Fruit fly (Drosophila melanogaster) whole organism, embryonic: ENCODE results near the gene wds.

ENCODE experiments used
- Atf6 ChIP-seq: fragments of 200-800 bp; sonication (Bioruptor generic); IDR thresholded peaks from 2 replicates; pipeline ENCODE4 v1.3.6; 2022; ENCODE audit warnings: missing biosample characterization, missing genetic modification characterization
- Bgb ChIP-seq: fragments of 200-800 bp; sonication (Bioruptor generic); IDR thresholded peaks from 2 replicates; pipeline ENCODE4 v1.3.6; 2022; ENCODE audit warnings: missing biosample characterization, missing genetic modification characterization; ENCODE audit not compliant: partially characterized antibody
- CG10209 ChIP-seq: fragments of 200-800 bp; sonication (Bioruptor generic); optimal IDR thresholded peaks from 3 replicates; lab custom pipeline; 2017; ENCODE audit warnings: missing biosample characterization, mild to moderate bottlenecking, missing genetic modification characterization, missing genetic modification reagents
- CG1024 ChIP-seq: fragments of 200-800 bp; sonication (Bioruptor generic); IDR thresholded peaks from 2 replicates; pipeline ENCODE4 v1.3.6; 2022; ENCODE audit warnings: missing biosample characterization, missing genetic modification characterization
- CG11695 ChIP-seq: fragments of 200-800 bp; sonication (Bioruptor generic); IDR thresholded peaks from 3 replicates; pipeline ENCODE4 v1.3.6; 2022; ENCODE audit warnings: missing biosample characterization, missing genetic modification characterization
- CG12104 ChIP-seq: fragments of 200-800 bp; sonication (Bioruptor generic); optimal IDR thresholded peaks from 3 replicates; lab custom pipeline; 2016; ENCODE audit warnings: missing biosample characterization, missing genetic modification characterization
- CG1233 ChIP-seq: fragments of 200-800 bp; sonication (Bioruptor generic); optimal IDR thresholded peaks from 4 replicates; lab custom pipeline; 2018; ENCODE audit warnings: missing biosample characterization, mild to moderate bottlenecking, missing genetic modification characterization
- CG14667 ChIP-seq: fragments of 200-800 bp; sonication (Bioruptor generic); IDR thresholded peaks from 2 replicates; pipeline ENCODE4 v1.3.6; 2022; ENCODE audit warnings: missing biosample characterization, missing genetic modification characterization
- CG16779 ChIP-seq: fragments of 200-800 bp; sonication (Bioruptor generic); IDR thresholded peaks from 2 replicates; pipeline ENCODE4 v1.3.6; 2022; ENCODE audit warnings: missing biosample characterization, missing genetic modification characterization
- CG17912 ChIP-seq: fragments of 200-800 bp; sonication (Bioruptor generic); optimal IDR thresholded peaks from 2 replicates; lab custom pipeline; 2018; ENCODE audit warnings: missing biosample characterization, mild to moderate bottlenecking, missing genetic modification characterization
- CG18011 ChIP-seq: fragments of 200-800 bp; sonication (Bioruptor generic); optimal IDR thresholded peaks from 2 replicates; lab custom pipeline; 2017; ENCODE audit warnings: missing biosample characterization, missing genetic modification characterization, mild to moderate bottlenecking, moderate library complexity, missing genotype
- CG2120 ChIP-seq: fragments of 200-800 bp; sonication (Bioruptor generic); optimal IDR thresholded peaks from 3 replicates; lab custom pipeline; 2016; ENCODE audit warnings: missing biosample characterization, missing genetic modification characterization
- CG2889 ChIP-seq: fragments of 200-800 bp; sonication (Bioruptor generic); IDR thresholded peaks from 3 replicates; pipeline ENCODE4 v1.3.6; 2022; ENCODE audit warnings: missing biosample characterization, missing genetic modification characterization
- CG3281 ChIP-seq: fragments of 200-800 bp; sonication (Bioruptor generic); optimal IDR thresholded peaks from 3 replicates; lab custom pipeline; 2017; ENCODE audit warnings: missing biosample characterization, mild to moderate bottlenecking, missing genetic modification characterization
- CG33213 ChIP-seq: fragments of 200-800 bp; sonication (Bioruptor generic); optimal IDR thresholded peaks from 3 replicates; lab custom pipeline; 2016; ENCODE audit warnings: missing biosample characterization, missing genetic modification characterization
- CG3847 ChIP-seq: fragments of 200-800 bp; sonication (Bioruptor generic); IDR thresholded peaks from 2 replicates; pipeline ENCODE4 v1.3.6; 2022; ENCODE audit warnings: missing biosample characterization, missing genetic modification characterization
- CG6854 ChIP-seq: fragments of 200-800 bp; sonication (Bioruptor generic); optimal IDR thresholded peaks from 3 replicates; lab custom pipeline; 2017; ENCODE audit warnings: missing biosample characterization, mild to moderate bottlenecking, missing genetic modification characterization
- CG8924 ChIP-seq: fragments of 200-800 bp; optimal IDR thresholded peaks from 3 replicates; lab custom pipeline; 2019; ENCODE audit warnings: missing biosample characterization, mild to moderate bottlenecking, missing genetic modification characterization, moderate library complexity
- CoRest ChIP-seq: fragments of 200-800 bp; sonication (Bioruptor generic); optimal IDR thresholded peaks from 3 replicates; lab custom pipeline; 2018; ENCODE audit warnings: missing biosample characterization, mild to moderate bottlenecking, missing genetic modification characterization, moderate library complexity
- Doc2 ChIP-seq: fragments of 200-800 bp; sonication (Bioruptor generic); IDR thresholded peaks from 2 replicates; pipeline ENCODE4 v1.3.6; 2022; ENCODE audit warnings: missing biosample characterization, missing genetic modification characterization
- Fer1 ChIP-seq: fragments of 200-800 bp; sonication (Bioruptor generic); optimal IDR thresholded peaks from 2 replicates; lab custom pipeline; 2017; ENCODE audit warnings: missing biosample characterization, mild to moderate bottlenecking, missing genetic modification characterization
- Myb ChIP-seq: fragments of 200-800 bp; sonication (Bioruptor generic); optimal IDR thresholded peaks from 2 replicates; lab custom pipeline; 2016; ENCODE audit warnings: missing biosample characterization, missing genetic modification characterization
- Neu2 ChIP-seq: fragments of 200-800 bp; sonication (Bioruptor generic); optimal IDR thresholded peaks from 3 replicates; lab custom pipeline; 2016; ENCODE audit warnings: missing biosample characterization, missing genetic modification characterization, borderline replicate concordance
- Scr ChIP-seq: fragments of 200-800 bp; sonication (Bioruptor generic); IDR thresholded peaks from 2 replicates; pipeline ENCODE4 v1.3.6; 2022; ENCODE audit warnings: missing biosample characterization, missing genetic modification characterization; ENCODE audit not compliant: partially characterized antibody
- Side ChIP-seq: fragments of 200-800 bp; sonication (Bioruptor generic); optimal IDR thresholded peaks from 2 replicates; lab custom pipeline; 2016; ENCODE audit warnings: missing biosample characterization, missing genetic modification characterization
- TFAM ChIP-seq: fragments of 200-800 bp; sonication (Bioruptor generic); optimal IDR thresholded peaks from 2 replicates; lab custom pipeline; 2017; ENCODE audit warnings: missing biosample characterization, missing genetic modification characterization, inconsistent platforms
- az2 ChIP-seq: fragments of 200-800 bp; sonication (Bioruptor generic); optimal IDR thresholded peaks from 3 replicates; lab custom pipeline; 2016; ENCODE audit warnings: missing biosample characterization, missing genetic modification characterization
- bab2 ChIP-seq: fragments of 200-800 bp; sonication (Bioruptor generic); optimal IDR thresholded peaks from 2 replicates; lab custom pipeline; 2016; ENCODE audit warnings: missing biosample characterization, missing genetic modification characterization
- br ChIP-seq: fragments of >200 bp; optimal IDR thresholded peaks from 2 replicates; lab custom pipeline; 2017
- crc ChIP-seq: fragments of 200-800 bp; sonication (Bioruptor generic); optimal IDR thresholded peaks from 2 replicates; lab custom pipeline; 2016; ENCODE audit warnings: missing biosample characterization, missing genetic modification characterization
- cwo ChIP-seq: fragments of 200-800 bp; sonication (Bioruptor generic); optimal IDR thresholded peaks from 3 replicates; lab custom pipeline; 2017; ENCODE audit warnings: missing biosample characterization, missing genetic modification characterization, mild to moderate bottlenecking, moderate library complexity, missing genetic modification reagents
- da ChIP-seq: fragments of 200-800 bp; sonication (Bioruptor generic); optimal IDR thresholded peaks from 2 replicates; lab custom pipeline; 2016; ENCODE audit warnings: missing biosample characterization, missing genetic modification characterization
- dati ChIP-seq: fragments of 200-800 bp; sonication (Bioruptor generic); IDR thresholded peaks from 2 replicates; pipeline ENCODE4 v1.3.6; 2022; ENCODE audit warnings: missing biosample characterization, missing genetic modification characterization
- exex ChIP-seq: fragments of 200-800 bp; sonication (Bioruptor generic); optimal IDR thresholded peaks from 4 replicates; lab custom pipeline; 2018; ENCODE audit warnings: missing biosample characterization, mild to moderate bottlenecking, missing genetic modification characterization, moderate library complexity
- grn ChIP-seq: fragments of 200-800 bp; sonication (Bioruptor generic); optimal IDR thresholded peaks from 3 replicates; lab custom pipeline; 2017; ENCODE audit warnings: missing biosample characterization, missing genetic modification characterization
- her ChIP-seq: fragments of 200-800 bp; sonication (Bioruptor generic); optimal IDR thresholded peaks from 2 replicates; lab custom pipeline; 2016; ENCODE audit warnings: missing biosample characterization, missing genetic modification characterization
- kah ChIP-seq: fragments of 200-800 bp; sonication (Bioruptor generic); optimal IDR thresholded peaks from 2 replicates; lab custom pipeline; 2018; ENCODE audit warnings: missing biosample characterization, mild to moderate bottlenecking, missing genetic modification characterization
- klu ChIP-seq: fragments of 200-800 bp; sonication (Bioruptor generic); IDR thresholded peaks from 2 replicates; pipeline ENCODE4 v1.3.6; 2022; ENCODE audit warnings: missing biosample characterization, missing genetic modification characterization
- mld ChIP-seq: fragments of 200-800 bp; sonication (Bioruptor generic); IDR thresholded peaks from 3 replicates; pipeline ENCODE4 v1.3.6; 2022; ENCODE audit warnings: missing biosample characterization, missing genetic modification characterization; ENCODE audit not compliant: partially characterized antibody
- pb ChIP-seq: fragments of 200-800 bp; sonication (Bioruptor generic); optimal IDR thresholded peaks from 3 replicates; lab custom pipeline; 2016; ENCODE audit warnings: missing biosample characterization, missing genetic modification characterization
- pfk ChIP-seq: fragments of 200-800 bp; sonication (Bioruptor generic); optimal IDR thresholded peaks from 2 replicates; lab custom pipeline; 2018; ENCODE audit warnings: missing biosample characterization, mild to moderate bottlenecking, missing genetic modification characterization, moderate library complexity
- pho ChIP-seq: fragments of 200-800 bp; sonication (Bioruptor generic); optimal IDR thresholded peaks from 2 replicates; lab custom pipeline; 2016; ENCODE audit warnings: missing biosample characterization, missing genetic modification characterization
- pnt ChIP-seq: fragments of 200-800 bp; sonication (Bioruptor generic); optimal IDR thresholded peaks from 3 replicates; lab custom pipeline; 2016; ENCODE audit warnings: missing biosample characterization, missing genetic modification characterization
- prd ChIP-seq, 3 experiments: fragments of >200 bp in 2 of 3; fragments of 200-800 bp in 1 of 3; sonication (Bioruptor generic) in 1 of 3; optimal IDR thresholded peaks in 2 of 3; IDR thresholded peaks in 1 of 3; 2 replicates in 2 of 3; 3 replicates in 1 of 3; pipeline versions ENCODE4 v1.3.6 to Lab custom; 2017 to 2022; ENCODE audit warnings: missing biosample characterization in 1 of 3, missing genetic modification characterization in 1 of 3
- pum ChIP-seq: fragments of 200-800 bp; sonication (Bioruptor generic); optimal IDR thresholded peaks from 2 replicates; lab custom pipeline; 2016; ENCODE audit warnings: missing biosample characterization, missing genetic modification characterization
- schlank ChIP-seq: fragments of 200-800 bp; sonication (Bioruptor generic); optimal IDR thresholded peaks from 2 replicates; lab custom pipeline; 2018; ENCODE audit warnings: missing biosample characterization, mild to moderate bottlenecking, missing genetic modification characterization
- sens-2 ChIP-seq: fragments of 200-800 bp; sonication (Bioruptor generic); IDR thresholded peaks from 2 replicates; pipeline ENCODE4 v1.3.6; 2022; ENCODE audit warnings: missing biosample characterization, missing genetic modification characterization
- twi ChIP-seq: fragments of 200-800 bp; optimal IDR thresholded peaks from 2 replicates; lab custom pipeline; 2019; ENCODE audit warnings: missing biosample characterization, mild to moderate bottlenecking, missing genetic modification characterization, moderate library complexity
- unc-4 ChIP-seq: fragments of 200-800 bp; sonication (Bioruptor generic); IDR thresholded peaks from 2 replicates; pipeline ENCODE4 v1.3.6; 2022; ENCODE audit warnings: missing biosample characterization, missing genetic modification characterization; ENCODE audit not compliant: partially characterized antibody
- zfh1 ChIP-seq: fragments of 200-800 bp; sonication (Bioruptor generic); IDR thresholded peaks from 3 replicates; pipeline ENCODE4 v1.3.6; 2022; ENCODE audit warnings: missing biosample characterization, missing genetic modification characterization

The wds gene

dm6 chrX:2589446-2590038, 3.8 kb downstream of the wds start (continued):
- peak; percentile 92 for TF ChIP-seq CG3281 (GFP tag; lab: Kevin White, UChicago)
- peak; percentile 89 for TF ChIP-seq Myb (GFP tag; lab: Kevin White, UChicago)
- peak; percentile 90 for TF ChIP-seq CG11695 (GFP tag; lab: Robert Waterston, UW)
- TF ChIP-seq sens-2 (GFP tag; lab: Robert Waterston, UW): peak; percentile 69
- TF ChIP-seq bab2 (GFP tag; lab: Kevin White, UChicago): peak; percentile 95
- peak; percentile 99 for TF ChIP-seq CG2120 (GFP tag; lab: Kevin White, UChicago)
- peak; percentile 47 for TF ChIP-seq twi (tag; lab: Kevin White, UChicago)
- TF ChIP-seq CG8924: peak; percentile 88
- no peak for TF ChIP-seq Scr
- TF ChIP-seq CG18011 (GFP tag; lab: Kevin White, UChicago): peak; percentile 80
- peak; percentile 93 for TF ChIP-seq Fer1
- TF ChIP-seq CoRest: peak; percentile 88
- TF ChIP-seq Bgb (GFP tag; lab: Robert Waterston, UW): no peak
- TF ChIP-seq br (lab: Kevin White, UChicago): no peak
- peak; percentile 90 for TF ChIP-seq CG10209
- no peak for TF ChIP-seq unc-4
- peak; percentile 93 for TF ChIP-seq cwo
- peak; percentile 79 for TF ChIP-seq da (GFP tag; lab: Kevin White, UChicago)
- TF ChIP-seq CG14667: peak; percentile 90
- peak; percentile 78 for TF ChIP-seq CG1233 (GFP tag; lab: Kevin White, UChicago)
- TF ChIP-seq TFAM (GFP tag; lab: Kevin White, UChicago): peak; percentile 5
- TF ChIP-seq az2: peak; percentile 86
- TF ChIP-seq zfh1 (GFP tag; lab: Robert Waterston, UW): peak; percentile 96
- TF ChIP-seq CG2889 (GFP tag; lab: Robert Waterston, UW): peak; percentile 88
- TF ChIP-seq pb (GFP tag; lab: Kevin White, UChicago): peak; percentile 89
- TF ChIP-seq kah (GFP tag; lab: Kevin White, UChicago): peak; percentile 50
- peak; percentile 37 for TF ChIP-seq Neu2 (GFP tag; lab: Kevin White, UChicago)
- TF ChIP-seq CG16779 (GFP tag; lab: Robert Waterston, UW): peak; percentile 96
- TF ChIP-seq klu (GFP tag; lab: Robert Waterston, UW): peak; percentile 89
- peak; percentile 94 for TF ChIP-seq CG3847 (GFP tag; lab: Robert Waterston, UW)
- no peak for TF ChIP-seq grn
- TF ChIP-seq CG12104: peak; percentile 82
- TF ChIP-seq pfk (GFP tag; lab: Kevin White, UChicago): no peak
- peak; percentile 59 for TF ChIP-seq dati (GFP tag; lab: Robert Waterston, UW)
- peak; percentile 94 for TF ChIP-seq schlank (tag; lab: Kevin White, UChicago)
- no peak for TF ChIP-seq prd (optimal IDR thresholded peaks at IDR 0.05; lab: Kevin White, UChicago)
- TF ChIP-seq prd (GFP tag; IDR thresholded peaks at IDR 0.05; lab: Robert Waterston, UW): peak; percentile 96
- peak; percentile 93 for TF ChIP-seq pum (GFP tag; lab: Kevin White, UChicago)
- peak; percentile 93 for TF ChIP-seq her (GFP tag; lab: Kevin White, UChicago)
- TF ChIP-seq CG33213 (GFP tag; lab: Kevin White, UChicago): peak; percentile 81
- peak; percentile 90 for TF ChIP-seq crc (GFP tag; lab: Kevin White, UChicago)
- peak; percentile 95 for TF ChIP-seq Side (GFP tag; lab: Kevin White, UChicago)
- peak; percentile 91 for TF ChIP-seq pnt (GFP tag; lab: Kevin White, UChicago)
- TF ChIP-seq CG17912 (GFP tag; lab: Kevin White, UChicago): no peak
- peak; percentile 64 for TF ChIP-seq Doc2 (GFP tag; lab: Robert Waterston, UW)
- TF ChIP-seq CG1024 (GFP tag; lab: Robert Waterston, UW): peak; percentile 62
- peak; percentile 95 for TF ChIP-seq Atf6
- peak; percentile 97 for TF ChIP-seq pho (GFP tag; lab: Kevin White, UChicago)
- peak; percentile 69 for TF ChIP-seq exex (tag; lab: Kevin White, UChicago)
- no peak for TF ChIP-seq mld (GFP tag; lab: Robert Waterston, UW)
- TF ChIP-seq CG6854 (GFP tag; lab: Kevin White, UChicago): peak; percentile 72
